Worm (Caenorhabditis elegans) whole organism, young adult: ENCODE measurements around the gene pqn-2.
"Not testable (repeated sequence)": the region's sequence is repeated elsewhere in the genome, so short reads cannot be mapped to it uniquely, and the experiment has no call there.

Experiments used
- B0019.2 ChIP-seq: fragments of 200-800 bp; sonication (Bioruptor generic); conservative IDR thresholded peaks from 2 replicates; pipeline ENCODE4 v1.3.6; 2022; ENCODE audit warnings: missing genetic modification reagents, missing genetic modification characterization, missing compliant biosample characterization
- B0035.1 ChIP-seq: sonication (generic microtip); optimal IDR thresholded peaks from 2 replicates; lab custom pipeline; 2016; ENCODE audit warnings: missing genetic modification characterization, mild to moderate bottlenecking, missing compliant biosample characterization, missing genotype, missing genetic modification reagents
- B0336.3 ChIP-seq: fragments of 200-800 bp; sonication (Bioruptor generic); IDR thresholded peaks from 2 replicates; pipeline ENCODE4 v1.3.6; 2022; ENCODE audit warnings: missing genetic modification characterization, missing compliant biosample characterization
- F22D6.2 ChIP-seq: sonication (generic microtip); optimal IDR thresholded peaks from 2 replicates; lab custom pipeline; 2016; ENCODE audit warnings: mild to moderate bottlenecking, missing genetic modification characterization, missing compliant biosample characterization
- F33H1.4 ChIP-seq: fragments of 200-800 bp; sonication (Bioruptor generic); IDR thresholded peaks from 2 replicates; pipeline ENCODE4 v1.3.6; 2022; ENCODE audit warnings: missing genetic modification reagents, missing genetic modification characterization, missing compliant biosample characterization
- F39B2.1 ChIP-seq: fragments of 200-800 bp; sonication (Bioruptor generic); IDR thresholded peaks from 2 replicates; pipeline ENCODE4 v1.3.6; 2022; ENCODE audit warnings: missing genetic modification reagents, missing genetic modification characterization, missing compliant biosample characterization
- K12H6.12 ChIP-seq: fragments of 200-800 bp; sonication (Bioruptor generic); optimal IDR thresholded peaks from 2 replicates; lab custom pipeline; 2018; ENCODE audit warnings: mild to moderate bottlenecking, missing genetic modification characterization, missing compliant biosample characterization
- Y53G8AR.9 ChIP-seq: fragments of 200-800 bp; sonication (Bioruptor generic); conservative IDR thresholded peaks from 2 replicates; pipeline ENCODE4 v1.3.6; 2022; ENCODE audit warnings: missing genetic modification reagents, missing genetic modification characterization, missing compliant biosample characterization
- Y56A3A.18 ChIP-seq: fragments of 200-800 bp; sonication (Bioruptor generic); IDR thresholded peaks from 2 replicates; pipeline ENCODE4 v1.3.6; 2022; ENCODE audit warnings: missing genetic modification reagents, missing genetic modification characterization, missing compliant biosample characterization
- Y95B8A.8 ChIP-seq: fragments of 200-800 bp; sonication (Bioruptor generic); IDR thresholded peaks from 2 replicates; pipeline ENCODE4 v1.3.6; 2022; ENCODE audit warnings: missing genetic modification reagents, missing genetic modification characterization, missing compliant biosample characterization
- atf-7 ChIP-seq: sonication (generic microtip); optimal IDR thresholded peaks from 2 replicates; lab custom pipeline; 2017; ENCODE audit warnings: mild to moderate bottlenecking, missing genetic modification characterization, missing compliant biosample characterization
- athp-1 ChIP-seq: sonication (generic microtip); optimal IDR thresholded peaks from 2 replicates; lab custom pipeline; 2017; ENCODE audit warnings: mild to moderate bottlenecking, missing genetic modification characterization, missing compliant biosample characterization
- attf-3 ChIP-seq: fragments of 200-800 bp; sonication (Bioruptor generic); conservative IDR thresholded peaks from 2 replicates; pipeline ENCODE4 v1.3.6; 2022; ENCODE audit warnings: missing genetic modification reagents, missing genetic modification characterization, missing compliant biosample characterization
- cebp-1 ChIP-seq, 2 experiments: fragments of 200-800 bp in 1 of 2; sonication (Bioruptor generic) in 1 of 2; sonication (generic microtip) in 1 of 2; IDR thresholded peaks in 1 of 2; optimal IDR thresholded peaks in 1 of 2; 2 replicates each; pipeline versions ENCODE4 v1.3.6 to Lab custom; 2017 to 2022; ENCODE audit warnings: missing compliant biosample characterization in 2 of 2, missing genetic modification characterization in 2 of 2, mild to moderate bottlenecking in 1 of 2, missing genetic modification reagents in 1 of 2, moderate library complexity in 1 of 2
- ceh-100 ChIP-seq: fragments of 200-800 bp; sonication (Bioruptor generic); IDR thresholded peaks from 2 replicates; pipeline ENCODE4 v1.3.6; 2022; ENCODE audit warnings: missing genetic modification reagents, missing genetic modification characterization, missing compliant biosample characterization
- chd-7 ChIP-seq: sonication (generic microtip); optimal IDR thresholded peaks from 2 replicates; lab custom pipeline; 2016; ENCODE audit warnings: mild to moderate bottlenecking, missing genetic modification characterization, moderate library complexity, missing compliant biosample characterization
- egl-44 ChIP-seq: fragments of 200-800 bp; sonication (Bioruptor generic); IDR thresholded peaks from 2 replicates; pipeline ENCODE4 v1.3.6; 2022; ENCODE audit warnings: missing genetic modification reagents, missing genetic modification characterization, missing compliant biosample characterization
- egrh-3 ChIP-seq: fragments of 200-800 bp; sonication (Bioruptor generic); IDR thresholded peaks from 2 replicates; pipeline ENCODE4 v1.3.6; 2022; ENCODE audit warnings: missing genetic modification reagents, missing genetic modification characterization, missing compliant biosample characterization
- ekl-4 ChIP-seq: fragments of 200-800 bp; sonication (Bioruptor generic); IDR thresholded peaks from 2 replicates; pipeline ENCODE4 v1.3.6; 2022; ENCODE audit warnings: missing genetic modification reagents, missing genetic modification characterization, missing compliant biosample characterization
- fkh-3 ChIP-seq: sonication (generic microtip); optimal IDR thresholded peaks from 2 replicates; lab custom pipeline; 2016; ENCODE audit warnings: mild to moderate bottlenecking, missing genetic modification characterization, missing compliant biosample characterization
- gei-17 ChIP-seq: fragments of 200-800 bp; sonication (Bioruptor generic); optimal IDR thresholded peaks from 2 replicates; lab custom pipeline; 2018; ENCODE audit warnings: mild to moderate bottlenecking, missing genetic modification characterization, missing compliant biosample characterization
- hlh-26 ChIP-seq: fragments of 200-800 bp; sonication (Bioruptor generic); conservative IDR thresholded peaks from 2 replicates; pipeline ENCODE4 v1.3.6; 2022; ENCODE audit warnings: missing genetic modification reagents, missing genetic modification characterization, missing compliant biosample characterization
- hmg-1.2 ChIP-seq: fragments of 200-800 bp; sonication (Bioruptor generic); IDR thresholded peaks from 2 replicates; pipeline ENCODE4 v1.3.6; 2022; ENCODE audit warnings: missing genetic modification reagents, missing genetic modification characterization, missing compliant biosample characterization
- hsf-1 ChIP-seq: fragments of 200-800 bp; sonication (Bioruptor generic); IDR thresholded peaks from 2 replicates; pipeline ENCODE4 v1.3.6; 2022; ENCODE audit warnings: missing genetic modification reagents, missing genetic modification characterization, missing compliant biosample characterization
- lag-1 ChIP-seq: fragments of 200-800 bp; sonication (Bioruptor generic); IDR thresholded peaks from 2 replicates; pipeline ENCODE4 v1.3.6; 2022; ENCODE audit warnings: missing genetic modification reagents, missing genetic modification characterization, missing compliant biosample characterization
- lin-26 ChIP-seq: fragments of 200-800 bp; sonication (Bioruptor generic); IDR thresholded peaks from 2 replicates; pipeline ENCODE4 v1.3.6; 2022; ENCODE audit warnings: missing genetic modification reagents, missing genetic modification characterization, missing compliant biosample characterization
- lin-35 ChIP-seq, 3 experiments: fragments of 150-350 bp in 2 of 3; sonication (generic microtip) in 1 of 3; optimal IDR thresholded peaks; 2 replicates each; lab custom pipeline; 2014 to 2018; ENCODE audit warnings: missing biosample characterization in 3 of 3, missing genetic modification characterization in 3 of 3, missing genetic modification reagents in 3 of 3
- lir-1 ChIP-seq: fragments of 200-800 bp; sonication (Bioruptor generic); conservative IDR thresholded peaks from 2 replicates; pipeline ENCODE4 v1.3.6; 2022; ENCODE audit warnings: missing genetic modification reagents, missing genetic modification characterization, missing compliant biosample characterization
- lsy-27 ChIP-seq: sonication (generic microtip); optimal IDR thresholded peaks from 2 replicates; lab custom pipeline; 2017; ENCODE audit warnings: missing genetic modification characterization, mild to moderate bottlenecking, missing compliant biosample characterization, antibody characterized with exemption, missing genotype, borderline replicate concordance; ENCODE audit not compliant: insufficient read depth
- madf-3 ChIP-seq: fragments of 200-800 bp; sonication (Bioruptor generic); IDR thresholded peaks from 2 replicates; pipeline ENCODE4 v1.3.6; 2022; ENCODE audit warnings: missing genetic modification reagents, missing genetic modification characterization, missing compliant biosample characterization
- madf-6 ChIP-seq: fragments of 200-800 bp; sonication (Bioruptor generic); IDR thresholded peaks from 2 replicates; pipeline ENCODE4 v1.3.6; 2022; ENCODE audit warnings: missing genetic modification reagents, missing genetic modification characterization, missing compliant biosample characterization
- mcd-1 ChIP-seq: fragments of 200-800 bp; sonication (Bioruptor generic); IDR thresholded peaks from 2 replicates; pipeline ENCODE4 v1.3.6; 2022; ENCODE audit warnings: missing genetic modification reagents, missing genetic modification characterization, missing compliant biosample characterization
- mel-28 ChIP-seq: sonication (generic microtip); optimal IDR thresholded peaks from 2 replicates; lab custom pipeline; 2016; ENCODE audit warnings: borderline replicate concordance, mild to moderate bottlenecking, missing genetic modification characterization, missing compliant biosample characterization
- nfyb-1 ChIP-seq: fragments of 200-800 bp; sonication (Bioruptor generic); IDR thresholded peaks from 2 replicates; pipeline ENCODE4 v1.3.6; 2022; ENCODE audit warnings: missing genetic modification reagents, missing genetic modification characterization, missing compliant biosample characterization
- rcor-1 ChIP-seq: fragments of 200-800 bp; sonication (Bioruptor generic); IDR thresholded peaks from 2 replicates; pipeline ENCODE4 v1.3.6; 2022; ENCODE audit warnings: missing genetic modification reagents, missing genetic modification characterization, missing compliant biosample characterization
- snpc-4 ChIP-seq, 5 experiments: fragments of 150-350 bp in 1 of 5; sonication (generic microtip) in 4 of 5; optimal IDR thresholded peaks; 2 replicates each; lab custom pipeline; 2014 to 2018; ENCODE audit warnings: missing genetic modification characterization in 5 of 5, missing biosample characterization in 3 of 5, antibody characterized with exemption in 2 of 5, mild to moderate bottlenecking in 2 of 5, missing compliant biosample characterization in 2 of 5, missing genotype in 2 of 5, moderate library complexity in 2 of 5, missing genetic modification reagents in 1 of 5
- somi-1 ChIP-seq: fragments of 200-800 bp; sonication (Bioruptor generic); optimal IDR thresholded peaks from 2 replicates; lab custom pipeline; 2018; ENCODE audit warnings: mild to moderate bottlenecking, missing genetic modification characterization, missing compliant biosample characterization
- sptf-2 ChIP-seq: fragments of 200-800 bp; sonication (Bioruptor generic); optimal IDR thresholded peaks from 2 replicates; lab custom pipeline; 2018; ENCODE audit warnings: mild to moderate bottlenecking, missing genetic modification characterization, missing compliant biosample characterization
- tlf-1 ChIP-seq: fragments of 200-800 bp; sonication (Bioruptor generic); optimal IDR thresholded peaks from 2 replicates; lab custom pipeline; 2018; ENCODE audit warnings: mild to moderate bottlenecking, missing genetic modification characterization, missing compliant biosample characterization
- xnd-1 ChIP-seq: sonication (generic microtip); optimal IDR thresholded peaks from 2 replicates; lab custom pipeline; 2016; ENCODE audit warnings: missing genotype, missing genetic modification reagents, missing genetic modification characterization, missing compliant biosample characterization
- ztf-25 ChIP-seq: fragments of 200-800 bp; sonication (Bioruptor generic); IDR thresholded peaks from 2 replicates; pipeline ENCODE4 v1.3.6; 2022; ENCODE audit warnings: missing genetic modification reagents, missing genetic modification characterization, missing compliant biosample characterization
- ztf-26 ChIP-seq: sonication (generic microtip); optimal IDR thresholded peaks from 2 replicates; lab custom pipeline; 2017; ENCODE audit warnings: missing genetic modification characterization, missing compliant biosample characterization
- ztf-6 ChIP-seq: fragments of 200-800 bp; sonication (Bioruptor generic); IDR thresholded peaks from 2 replicates; pipeline ENCODE4 v1.3.6; 2022; ENCODE audit warnings: missing genetic modification reagents, missing genetic modification characterization, missing compliant biosample characterization

The pqn-2 gene

DNA sequence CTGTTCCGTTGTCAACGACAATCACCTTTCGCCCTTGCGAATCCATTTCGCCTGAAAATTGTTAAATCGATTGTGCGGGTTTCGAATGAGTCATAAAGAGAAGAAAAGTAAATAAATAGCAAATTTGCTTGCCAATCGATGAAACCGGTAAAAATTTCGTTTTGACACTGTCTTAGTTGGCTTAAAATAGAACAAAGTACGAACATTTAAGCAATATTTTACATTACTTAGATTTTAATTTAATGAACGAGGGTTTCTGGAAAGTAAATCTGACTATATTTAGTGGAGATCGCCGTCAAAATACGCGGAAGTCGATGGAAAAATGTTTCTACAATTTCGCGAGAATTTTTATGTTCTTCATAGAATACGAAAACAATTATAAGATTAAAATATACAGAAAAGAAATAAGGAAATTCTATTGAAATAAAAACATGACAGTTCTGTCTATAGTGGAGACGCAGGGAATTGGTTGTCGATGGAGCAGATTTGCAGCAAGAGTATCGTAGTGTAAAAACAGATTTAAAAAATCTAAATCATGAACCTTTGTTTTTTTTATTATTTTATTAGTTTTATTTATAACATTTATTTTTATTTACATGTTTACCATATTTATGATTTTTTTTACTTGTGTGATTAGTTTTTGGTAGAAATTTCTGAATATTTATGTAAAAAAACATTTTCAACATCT is 43.8 kb upstream of the pqn-2 start, which contains the start of gene arx-2 (continued):
- TF ChIP-seq attf-3 = no peak

- TF ChIP-seq hlh-26 (GFP tag; lab: Robert Waterston, UW) (no peak), mel-28 (tag; lab: Kevin White, UChicago) (no peak), madf-6 (GFP tag; lab: Robert Waterston, UW) (no peak), lin-35 (GFP tag; optimal IDR thresholded peaks at IDR 0.05; lab: Kevin White, UChicago) (no peak), sptf-2 (GFP tag; lab: Kevin White, UChicago) (no peak), lsy-27 (tag; lab: Kevin White, UChicago) (no peak), fkh-3 (tag; lab: Kevin White, UChicago) (no peak), B0035.1 (tag; lab: Kevin White, UChicago) (no peak), B0019.2 (no peak), somi-1 (GFP tag; lab: Kevin White, UChicago) (no peak), ztf-6 (GFP tag; lab: Robert Waterston, UW) (no peak), atf-7 (no peak), ekl-4 (GFP tag; lab: Robert Waterston, UW) (no peak), F33H1.4 (no peak), chd-7 (tag; lab: Kevin White, UChicago) (no peak), K12H6.12 (tag; lab: Kevin White, UChicago) (no peak), rcor-1 (GFP tag; lab: Robert Waterston, UW) (no peak)
These were observed 43.0 kb upstream of the pqn-2 start, which contains the start of gene K07C5.2 for ce11 chrV:10339200-10339599. Gene K07C5.2 (plus strand): TSS chrV:10339500.

ce11 chrV:10341905-10342328 is 40.3 kb upstream of the pqn-2 start, which contains the start of gene K07C5.13:
Gene K07C5.13 (plus strand): TSS chrV:10342055.
- TF ChIP-seq F22D6.2 (peak; percentile 48), lag-1 (GFP tag; lab: Robert Waterston, UW) (peak; percentile 83; the same call in 1 of the 2 replicates), tlf-1 (GFP tag; lab: Kevin White, UChicago) (peak; percentile 70), xnd-1 (tag; lab: Kevin White, UChicago) (peak; percentile 25), ztf-25 (GFP tag; lab: Robert Waterston, UW) (0 out of 2 replicates have a peak, but pooled peaks have one; percentile 68), egl-44 (GFP tag; lab: Robert Waterston, UW) (peak; percentile 89; the same call in 1 of the 2 replicates), madf-3 (GFP tag; lab: Robert Waterston, UW) (peak; percentile 93), Y53G8AR.9 (GFP tag; lab: Robert Waterston, UW) (peak; percentile 95), mcd-1 (GFP tag; lab: Robert Waterston, UW) (peak; percentile 93), hsf-1 (GFP tag; lab: Robert Waterston, UW) (peak; percentile 84), lir-1 (GFP tag; lab: Robert Waterston, UW) (peak; percentile 87), B0336.3 (GFP tag; lab: Robert Waterston, UW) (peak; percentile 88), snpc-4 (tag; optimal IDR thresholded peaks at IDR 0.05; lab: Kevin White, UChicago) (peak in 2 of 4 experiments; percentile 69 to 72), Y95B8A.8 (GFP tag; lab: Robert Waterston, UW) (peak; percentile 88), egrh-3 (peak; percentile 43), athp-1 (tag; lab: Kevin White, UChicago) (peak; percentile 50), rcor-1 (GFP tag; lab: Robert Waterston, UW) (peak; percentile 91), gei-17 (GFP tag; lab: Kevin White, UChicago) (peak; percentile 70), cebp-1 (GFP tag; IDR thresholded peaks at IDR 0.05; lab: Robert Waterston, UW) (peak; percentile 69), cebp-1 (tag; optimal IDR thresholded peaks at IDR 0.05; lab: Kevin White, UChicago) (peak; percentile 82), F33H1.4 (peak; percentile 68), F39B2.1 (peak; percentile 100), hmg-1.2 (GFP tag; lab: Robert Waterston, UW) (peak; percentile 83), ztf-26 (peak; percentile 91), ceh-100 (GFP tag; lab: Robert Waterston, UW) (peak; percentile 67), lin-26 (GFP tag; lab: Robert Waterston, UW) (peak; percentile 79), Y56A3A.18 (peak; percentile 89; the same call in 1 of the 2 replicates), nfyb-1 (peak; percentile 95)
- not testable (repeated sequence) for TF ChIP-seq snpc-4 (GFP tag; optimal IDR thresholded peaks at IDR 0.05; lab: Kevin White, UChicago)
